Worm (Caenorhabditis elegans) whole organism, young adult: Measurements from ENCODE around the gene T23B12.11.

ENCODE experiments used
- F33H1.4 ChIP-seq: fragments of 200-800 bp; sonication (Bioruptor generic); IDR thresholded peaks from 2 replicates; pipeline ENCODE4 v1.3.6; 2022; ENCODE audit warnings: missing genetic modification reagents, missing genetic modification characterization, missing compliant biosample characterization
- F49E8.2 ChIP-seq: sonication (generic microtip); optimal IDR thresholded peaks from 3 replicates; lab custom pipeline; 2017; ENCODE audit warnings: missing genetic modification characterization, mild to moderate bottlenecking, missing compliant biosample characterization, antibody characterized with exemption, moderate library complexity; ENCODE audit not compliant: insufficient read depth
- F55B11.4 ChIP-seq: sonication (generic microtip); optimal IDR thresholded peaks from 2 replicates; lab custom pipeline; 2016; ENCODE audit warnings: missing compliant biosample characterization, missing genetic modification characterization, borderline replicate concordance; ENCODE audit not compliant: insufficient read depth
- F57A8.1 ChIP-seq: fragments of 200-800 bp; sonication (Bioruptor generic); optimal IDR thresholded peaks from 2 replicates; lab custom pipeline; 2018; ENCODE audit warnings: mild to moderate bottlenecking, missing genetic modification characterization, moderate library complexity, missing compliant biosample characterization
- K12H6.12 ChIP-seq: fragments of 200-800 bp; sonication (Bioruptor generic); optimal IDR thresholded peaks from 2 replicates; lab custom pipeline; 2018; ENCODE audit warnings: mild to moderate bottlenecking, missing genetic modification characterization, missing compliant biosample characterization
- T07F8.4 ChIP-seq: sonication (generic microtip); optimal IDR thresholded peaks from 2 replicates; lab custom pipeline; 2016; ENCODE audit warnings: mild to moderate bottlenecking, missing genetic modification characterization, moderate library complexity, missing compliant biosample characterization
- Y53G8AR.9 ChIP-seq: fragments of 200-800 bp; sonication (Bioruptor generic); conservative IDR thresholded peaks from 2 replicates; pipeline ENCODE4 v1.3.6; 2022; ENCODE audit warnings: missing genetic modification reagents, missing genetic modification characterization, missing compliant biosample characterization
- Y79H2A.3 ChIP-seq: fragments of 200-800 bp; sonication (Bioruptor generic); conservative IDR thresholded peaks from 2 replicates; pipeline ENCODE4 v1.3.6; 2022; ENCODE audit warnings: missing genetic modification reagents, missing genetic modification characterization, missing compliant biosample characterization
- ZK185.1 ChIP-seq: sonication (generic microtip); optimal IDR thresholded peaks from 2 replicates; lab custom pipeline; 2016; ENCODE audit warnings: mild to moderate bottlenecking, missing genetic modification characterization, missing compliant biosample characterization; ENCODE audit not compliant: poor library complexity, severe bottlenecking
- akir-1 ChIP-seq: fragments of 200-800 bp; sonication (Bioruptor generic); optimal IDR thresholded peaks from 2 replicates; lab custom pipeline; 2018; ENCODE audit warnings: mild to moderate bottlenecking, missing genetic modification characterization, moderate library complexity, missing compliant biosample characterization
- atf-7 ChIP-seq: sonication (generic microtip); optimal IDR thresholded peaks from 2 replicates; lab custom pipeline; 2017; ENCODE audit warnings: mild to moderate bottlenecking, missing genetic modification characterization, missing compliant biosample characterization
- athp-1 ChIP-seq: sonication (generic microtip); optimal IDR thresholded peaks from 2 replicates; lab custom pipeline; 2017; ENCODE audit warnings: mild to moderate bottlenecking, missing genetic modification characterization, missing compliant biosample characterization
- attf-5 ChIP-seq: fragments of 200-800 bp; sonication (Bioruptor generic); optimal IDR thresholded peaks from 2 replicates; lab custom pipeline; 2018; ENCODE audit warnings: mild to moderate bottlenecking, missing genetic modification characterization, missing compliant biosample characterization
- bed-2 ChIP-seq: fragments of 200-800 bp; sonication (Bioruptor generic); IDR thresholded peaks from 2 replicates; pipeline ENCODE4 v1.3.6; 2022; ENCODE audit warnings: missing genetic modification reagents, missing genetic modification characterization, missing compliant biosample characterization
- cebp-1 ChIP-seq, 2 experiments: fragments of 200-800 bp in 1 of 2; sonication (Bioruptor generic) in 1 of 2; sonication (generic microtip) in 1 of 2; IDR thresholded peaks in 1 of 2; optimal IDR thresholded peaks in 1 of 2; 2 replicates each; pipeline versions ENCODE4 v1.3.6 to Lab custom; 2017 to 2022; ENCODE audit warnings: missing compliant biosample characterization in 2 of 2, missing genetic modification characterization in 2 of 2, mild to moderate bottlenecking in 1 of 2, missing genetic modification reagents in 1 of 2, moderate library complexity in 1 of 2
- ceh-100 ChIP-seq: fragments of 200-800 bp; sonication (Bioruptor generic); IDR thresholded peaks from 2 replicates; pipeline ENCODE4 v1.3.6; 2022; ENCODE audit warnings: missing genetic modification reagents, missing genetic modification characterization, missing compliant biosample characterization
- ceh-27 ChIP-seq: fragments of 200-800 bp; sonication (Bioruptor generic); optimal IDR thresholded peaks from 2 replicates; lab custom pipeline; 2018; ENCODE audit warnings: mild to moderate bottlenecking, missing genetic modification characterization, moderate library complexity, missing compliant biosample characterization
- ceh-40 ChIP-seq: fragments of 200-800 bp; sonication (Bioruptor generic); IDR thresholded peaks from 2 replicates; pipeline ENCODE4 v1.3.6; 2022; ENCODE audit warnings: missing genetic modification characterization, missing compliant biosample characterization
- ceh-58 ChIP-seq: fragments of 200-800 bp; sonication (Bioruptor generic); IDR thresholded peaks from 2 replicates; pipeline ENCODE4 v1.3.6; 2022; ENCODE audit warnings: missing genetic modification characterization, missing compliant biosample characterization
- die-1 ChIP-seq: sonication (generic microtip); optimal IDR thresholded peaks from 2 replicates; lab custom pipeline; 2016; ENCODE audit warnings: missing genotype, mild to moderate bottlenecking, missing genetic modification characterization, missing compliant biosample characterization
- dpff-1 ChIP-seq: sonication (generic microtip); optimal IDR thresholded peaks from 2 replicates; lab custom pipeline; 2017; ENCODE audit warnings: mild to moderate bottlenecking, missing genetic modification characterization, missing compliant biosample characterization
- efl-1 ChIP-seq: fragments of 150-350 bp; optimal IDR thresholded peaks from 2 replicates; lab custom pipeline; 2014; ENCODE audit warnings: missing biosample characterization, missing genetic modification reagents, missing genetic modification characterization
- egl-44 ChIP-seq: fragments of 200-800 bp; sonication (Bioruptor generic); IDR thresholded peaks from 2 replicates; pipeline ENCODE4 v1.3.6; 2022; ENCODE audit warnings: missing genetic modification reagents, missing genetic modification characterization, missing compliant biosample characterization
- gei-17 ChIP-seq: fragments of 200-800 bp; sonication (Bioruptor generic); optimal IDR thresholded peaks from 2 replicates; lab custom pipeline; 2018; ENCODE audit warnings: mild to moderate bottlenecking, missing genetic modification characterization, missing compliant biosample characterization
- him-1 ChIP-seq: sonication (generic microtip); optimal IDR thresholded peaks from 2 replicates; lab custom pipeline; 2016; ENCODE audit warnings: missing genotype, missing genetic modification reagents, missing genetic modification characterization, missing compliant biosample characterization
- hrde-1 ChIP-seq: sonication (generic microtip); optimal IDR thresholded peaks from 2 replicates; lab custom pipeline; 2016; ENCODE audit warnings: missing genetic modification characterization, mild to moderate bottlenecking, missing compliant biosample characterization, moderate library complexity, missing genotype, missing genetic modification reagents, borderline replicate concordance
- hsf-1 ChIP-seq: fragments of 200-800 bp; sonication (Bioruptor generic); IDR thresholded peaks from 2 replicates; pipeline ENCODE4 v1.3.6; 2022; ENCODE audit warnings: missing genetic modification reagents, missing genetic modification characterization, missing compliant biosample characterization
- lag-1 ChIP-seq: fragments of 200-800 bp; sonication (Bioruptor generic); IDR thresholded peaks from 2 replicates; pipeline ENCODE4 v1.3.6; 2022; ENCODE audit warnings: missing genetic modification reagents, missing genetic modification characterization, missing compliant biosample characterization
- lin-40 ChIP-seq: sonication (generic microtip); optimal IDR thresholded peaks from 2 replicates; lab custom pipeline; 2016; ENCODE audit warnings: missing genetic modification characterization, mild to moderate bottlenecking, missing compliant biosample characterization, missing genotype, missing genetic modification reagents
- lir-1 ChIP-seq: fragments of 200-800 bp; sonication (Bioruptor generic); conservative IDR thresholded peaks from 2 replicates; pipeline ENCODE4 v1.3.6; 2022; ENCODE audit warnings: missing genetic modification reagents, missing genetic modification characterization, missing compliant biosample characterization
- madf-3 ChIP-seq: fragments of 200-800 bp; sonication (Bioruptor generic); IDR thresholded peaks from 2 replicates; pipeline ENCODE4 v1.3.6; 2022; ENCODE audit warnings: missing genetic modification reagents, missing genetic modification characterization, missing compliant biosample characterization
- mes-4 ChIP-seq: sonication (generic microtip); optimal IDR thresholded peaks from 2 replicates; lab custom pipeline; 2016; ENCODE audit warnings: missing genotype, missing genetic modification characterization, missing compliant biosample characterization
- mxl-1 ChIP-seq: sonication (generic microtip); optimal IDR thresholded peaks from 2 replicates; lab custom pipeline; 2016; ENCODE audit warnings: missing genetic modification characterization, missing compliant biosample characterization
- nfya-1 ChIP-seq: sonication (generic microtip); optimal IDR thresholded peaks from 2 replicates; lab custom pipeline; 2017; ENCODE audit warnings: antibody characterized with exemption, missing compliant biosample characterization, missing genetic modification characterization, borderline replicate concordance; ENCODE audit not compliant: insufficient read depth
- nfyb-1 ChIP-seq: fragments of 200-800 bp; sonication (Bioruptor generic); IDR thresholded peaks from 2 replicates; pipeline ENCODE4 v1.3.6; 2022; ENCODE audit warnings: missing genetic modification reagents, missing genetic modification characterization, missing compliant biosample characterization
- nhr-90 ChIP-seq: sonication (generic microtip); optimal IDR thresholded peaks from 2 replicates; lab custom pipeline; 2016; ENCODE audit warnings: missing genotype, mild to moderate bottlenecking, missing genetic modification characterization, missing compliant biosample characterization
- rec-8 ChIP-seq, 2 experiments: sonication (generic microtip); optimal IDR thresholded peaks; 2 replicates each; lab custom pipeline; 2016; ENCODE audit warnings: mild to moderate bottlenecking in 2 of 2, missing genetic modification characterization in 2 of 2, missing genetic modification reagents in 2 of 2, missing genotype in 2 of 2, missing biosample characterization in 1 of 2, missing compliant biosample characterization in 1 of 2, moderate library complexity in 1 of 2
- rpc-1 ChIP-seq, 2 experiments: fragments of 150-350 bp in 1 of 2; sonication (generic microtip) in 1 of 2; optimal IDR thresholded peaks; 2 replicates each; lab custom pipeline; 2014 to 2018; ENCODE audit warnings: missing biosample characterization in 1 of 2, missing genetic modification characterization in 1 of 2, missing genetic modification reagents in 1 of 2, missing genotype in 1 of 2
- snpc-1.3 ChIP-seq: sonication (generic microtip); optimal IDR thresholded peaks from 2 replicates; lab custom pipeline; 2017; ENCODE audit warnings: missing genetic modification characterization, mild to moderate bottlenecking, missing compliant biosample characterization, antibody characterized with exemption, moderate library complexity, missing genotype, missing genetic modification reagents; ENCODE audit not compliant: insufficient read depth
- somi-1 ChIP-seq: fragments of 200-800 bp; sonication (Bioruptor generic); optimal IDR thresholded peaks from 2 replicates; lab custom pipeline; 2018; ENCODE audit warnings: mild to moderate bottlenecking, missing genetic modification characterization, missing compliant biosample characterization
- tbp1 ChIP-seq: fragments of 200-800 bp; sonication (Bioruptor generic); optimal IDR thresholded peaks from 2 replicates; lab custom pipeline; 2018; ENCODE audit warnings: mild to moderate bottlenecking, missing genetic modification characterization, missing compliant biosample characterization
- unc-130 ChIP-seq: sonication (generic microtip); optimal IDR thresholded peaks from 2 replicates; lab custom pipeline; 2016; ENCODE audit warnings: missing genetic modification reagents, missing genetic modification characterization, missing compliant biosample characterization
- zfh-2 ChIP-seq: fragments of 200-800 bp; sonication (Bioruptor generic); conservative IDR thresholded peaks from 2 replicates; pipeline ENCODE4 v1.3.6; 2022; ENCODE audit warnings: missing genetic modification reagents, missing genetic modification characterization, missing compliant biosample characterization
- ztf-18 ChIP-seq: sonication (generic microtip); optimal IDR thresholded peaks from 2 replicates; lab custom pipeline; 2016; ENCODE audit warnings: missing genotype, mild to moderate bottlenecking, missing genetic modification characterization, missing compliant biosample characterization
- ztf-26 ChIP-seq: sonication (generic microtip); optimal IDR thresholded peaks from 2 replicates; lab custom pipeline; 2017; ENCODE audit warnings: missing genetic modification characterization, missing compliant biosample characterization

Gene T23B12.11

DNA sequence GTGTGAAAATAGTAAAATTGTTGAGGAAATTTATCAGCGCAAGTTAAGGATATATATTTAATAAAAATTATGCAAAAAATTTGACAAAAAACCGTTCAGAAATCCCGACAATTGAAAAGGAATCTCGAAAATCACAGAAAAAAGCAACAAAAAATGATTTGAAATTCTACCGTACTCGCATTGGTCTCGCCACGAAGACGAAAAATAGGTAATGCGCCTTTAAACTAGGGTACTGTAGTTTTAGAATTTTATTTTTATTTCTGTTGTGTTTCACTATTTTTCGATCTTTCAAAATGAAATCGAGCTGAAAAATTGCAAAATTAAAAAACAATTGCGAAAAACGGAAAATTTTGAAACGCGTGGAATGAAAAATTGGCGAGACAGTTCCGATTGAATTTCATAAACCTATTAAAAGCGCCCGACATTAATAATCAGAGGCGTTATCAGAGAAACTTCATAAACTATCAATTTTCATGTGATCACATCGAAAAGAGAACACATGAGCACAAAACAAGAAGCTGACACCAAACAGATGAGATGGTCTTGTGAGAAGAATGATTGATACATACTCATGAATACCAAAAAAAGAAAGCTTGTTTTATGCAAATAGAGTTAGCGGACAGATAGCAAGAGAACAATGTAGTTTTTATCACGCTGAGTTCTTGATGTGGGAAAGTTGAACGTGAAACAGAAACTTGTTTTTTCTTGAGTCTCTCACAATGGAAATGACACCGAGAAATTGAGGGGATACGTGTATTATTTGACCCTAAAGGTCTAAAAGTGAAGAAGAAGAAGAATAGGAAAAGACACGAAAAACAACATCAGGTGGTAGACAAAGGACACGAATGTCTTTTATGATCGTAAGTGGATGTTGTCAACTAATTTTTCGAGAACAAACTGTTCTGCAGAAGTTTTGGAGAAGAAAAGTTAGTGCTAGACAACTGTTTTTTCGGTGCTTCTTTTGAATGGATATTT lies 30.1 kb upstream of the T23B12.11 start (continued):
- TF ChIP-seq nfya-1 (no peak), zfh-2 (GFP tag; lab: Robert Waterston, UW) (no peak), madf-3 (GFP tag; lab: Robert Waterston, UW) (no peak), lag-1 (GFP tag; lab: Robert Waterston, UW) (no peak), lir-1 (GFP tag; lab: Robert Waterston, UW) (no peak), lin-40 (no peak), ztf-26 (no peak), cebp-1 (GFP tag; IDR thresholded peaks at IDR 0.05; lab: Robert Waterston, UW) (peak; percentile 30; the same call in 1 of the 2 replicates), cebp-1 (tag; optimal IDR thresholded peaks at IDR 0.05; lab: Kevin White, UChicago) (peak; percentile 62), ceh-40 (GFP tag; lab: Robert Waterston, UW) (no peak), ceh-100 (GFP tag; lab: Robert Waterston, UW) (no peak), ZK185.1 (tag; lab: Kevin White, UChicago) (no peak), ztf-18 (no peak), F55B11.4 (no peak), F33H1.4 (GFP tag; lab: Robert Waterston, UW) (peak; percentile 86), nfyb-1 (no peak), F49E8.2 (tag; lab: Kevin White, UChicago) (peak; percentile 31), ceh-58 (GFP tag; lab: Robert Waterston, UW) (no peak), ceh-27 (GFP tag; lab: Kevin White, UChicago) (no peak), rec-8 (tag; optimal IDR thresholded peaks at IDR 0.05; lab: Kevin White, UChicago) (no peak), mes-4 (tag; lab: Kevin White, UChicago) (no peak), rpc-1 (optimal IDR thresholded peaks at IDR 0.05; lab: Kevin White, UChicago) (no peak), rpc-1 (tag; optimal IDR thresholded peaks at IDR 0.05; lab: Kevin White, UChicago) (no peak), Y53G8AR.9 (GFP tag; lab: Robert Waterston, UW) (no peak), somi-1 (GFP tag; lab: Kevin White, UChicago) (no peak), athp-1 (tag; lab: Kevin White, UChicago) (no peak), gei-17 (GFP tag; lab: Kevin White, UChicago) (no peak), tbp1 (no peak), unc-130 (no peak), dpff-1 (tag; lab: Kevin White, UChicago) (no peak), hrde-1 (no peak), nhr-90 (tag; lab: Kevin White, UChicago) (peak; percentile 9), die-1 (tag; lab: Kevin White, UChicago) (no peak), bed-2 (GFP tag; lab: Robert Waterston, UW) (no peak), egl-44 (GFP tag; lab: Robert Waterston, UW) (no peak), him-1 (tag; lab: Kevin White, UChicago) (no peak), mxl-1 (tag; lab: Kevin White, UChicago) (no peak), F57A8.1 (GFP tag; lab: Kevin White, UChicago) (no peak), akir-1 (no peak), Y79H2A.3 (GFP tag; lab: Robert Waterston, UW) (no peak), K12H6.12 (tag; lab: Kevin White, UChicago) (no peak), attf-5 (GFP tag; lab: Kevin White, UChicago) (no peak), efl-1 (GFP tag; lab: Kevin White, UChicago) (no peak), snpc-1.3 (tag; lab: Kevin White, UChicago) (no peak), T07F8.4 (no peak), hsf-1 (GFP tag; lab: Robert Waterston, UW) (no peak), atf-7 (tag; lab: Kevin White, UChicago) (peak; percentile 20)
